Worm (Caenorhabditis elegans) whole organism, early embryonic: ENCODE data around the gene rabx-5.

ENCODE experiments used
- ama-1 ChIP-seq: fragments of 150-350 bp; optimal IDR thresholded peaks from 2 replicates; lab custom pipeline; 2014
- hnd-1 ChIP-seq: sonication (generic microtip); optimal IDR thresholded peaks from 2 replicates; lab custom pipeline; 2016; ENCODE audit warnings: missing genetic modification characterization, missing compliant biosample characterization

DNA sequence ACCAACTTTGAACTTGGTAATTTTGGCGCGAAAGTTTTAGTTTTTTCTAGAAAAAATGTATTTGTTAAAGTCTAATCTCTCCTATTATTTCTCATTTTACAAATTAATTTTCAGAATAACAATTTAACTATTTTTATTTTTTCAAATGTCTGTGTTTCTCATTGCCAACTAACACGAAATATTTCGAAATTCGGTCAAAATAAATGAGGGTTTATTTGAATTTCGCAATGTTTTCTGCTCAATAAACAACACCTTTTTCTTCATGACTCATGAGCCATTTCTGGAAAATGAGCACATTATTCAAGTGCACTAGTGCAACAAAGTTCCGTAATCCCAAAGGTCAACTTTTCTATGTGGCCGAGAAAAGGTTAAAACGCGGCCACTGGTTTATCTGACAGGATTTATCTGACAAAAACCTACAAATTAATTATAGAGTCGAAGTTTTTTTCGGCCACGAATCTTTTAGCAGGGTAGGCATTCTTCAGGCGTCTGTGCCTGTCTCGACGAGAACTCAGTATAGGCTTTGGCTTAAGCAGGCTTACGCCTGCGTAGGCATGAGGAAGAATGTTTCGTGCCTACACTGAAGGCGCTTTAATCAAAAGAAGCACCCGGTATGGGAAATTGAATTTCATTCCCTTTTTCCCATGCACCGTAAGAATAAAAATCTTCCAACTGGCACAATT, 33.3 kb downstream of the rabx-5 start, which contains the start of gene Y39A1A.27:
- no peak for TF ChIP-seq hnd-1
- no peak for TF ChIP-seq ama-1 (lab: Kevin White, UChicago)
